Fruit fly (Drosophila melanogaster): ENCODE results near the gene Ccz1.

Gene Ccz1

DNA sequence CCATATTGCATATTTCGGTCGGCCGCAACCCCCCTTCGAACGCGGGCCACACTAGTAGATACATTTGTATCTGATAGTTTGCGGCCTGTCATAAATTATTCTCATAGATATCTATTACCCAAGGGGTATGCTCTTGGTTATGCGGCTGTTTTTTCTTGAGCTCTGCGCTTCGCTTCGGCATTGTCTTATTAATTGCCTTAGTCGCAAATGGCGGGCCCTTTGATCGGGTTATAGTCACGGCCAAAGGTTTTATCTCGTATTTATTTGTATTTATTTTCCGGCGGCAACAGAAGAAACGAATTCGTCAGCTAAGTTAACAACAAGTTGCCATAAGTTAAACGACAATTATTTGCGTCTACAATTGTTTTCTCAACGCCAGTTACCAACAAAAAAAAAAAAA is 43.0 kb downstream of the Ccz1 start:
- no peak for TF ChIP-seq CTCF (optimal IDR thresholded peaks at IDR 0.05)
- TF ChIP-seq CG8478 (optimal IDR thresholded peaks at IDR 0.05) = no peak

DNA sequence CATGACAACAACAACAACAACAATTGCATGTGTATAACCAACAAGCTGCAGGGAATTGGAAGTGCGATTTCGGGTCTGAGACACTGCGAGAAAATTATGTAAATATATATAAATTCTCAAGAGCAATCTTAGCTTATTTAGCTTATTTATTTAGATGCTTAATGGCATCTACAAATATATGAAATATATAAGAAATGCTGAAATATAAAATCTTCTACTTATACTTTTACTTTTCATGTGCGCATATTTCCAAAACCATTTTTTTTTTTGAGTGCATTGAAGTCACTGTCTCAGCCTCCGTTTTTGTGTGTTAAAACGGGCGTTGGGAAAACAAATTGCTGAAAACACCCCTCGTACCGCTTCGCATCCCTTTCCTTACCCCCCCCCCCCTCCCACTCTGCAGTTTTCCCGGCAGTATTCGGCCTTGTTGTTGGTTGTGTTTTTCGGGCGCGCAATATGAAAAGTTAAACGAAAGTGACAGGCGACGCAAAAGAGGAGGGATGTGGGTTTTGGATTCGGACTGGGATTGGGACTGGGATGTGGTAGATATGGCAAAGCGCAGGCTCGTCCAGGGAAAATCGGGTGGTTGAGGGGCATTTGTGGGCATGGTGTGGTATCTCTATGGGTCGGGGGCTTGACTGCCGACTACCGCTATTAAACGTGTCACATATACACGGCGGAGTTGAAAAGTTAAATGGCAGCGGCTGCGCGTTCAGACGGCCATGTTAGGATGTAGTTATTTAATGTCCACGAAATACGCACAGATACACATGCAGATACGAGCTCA is 43.6 kb downstream of the Ccz1 start:
- TF ChIP-seq CG8478 (optimal IDR thresholded peaks at IDR 0.05) = no peak
- no peak for TF ChIP-seq CTCF (optimal IDR thresholded peaks at IDR 0.05)

DNA sequence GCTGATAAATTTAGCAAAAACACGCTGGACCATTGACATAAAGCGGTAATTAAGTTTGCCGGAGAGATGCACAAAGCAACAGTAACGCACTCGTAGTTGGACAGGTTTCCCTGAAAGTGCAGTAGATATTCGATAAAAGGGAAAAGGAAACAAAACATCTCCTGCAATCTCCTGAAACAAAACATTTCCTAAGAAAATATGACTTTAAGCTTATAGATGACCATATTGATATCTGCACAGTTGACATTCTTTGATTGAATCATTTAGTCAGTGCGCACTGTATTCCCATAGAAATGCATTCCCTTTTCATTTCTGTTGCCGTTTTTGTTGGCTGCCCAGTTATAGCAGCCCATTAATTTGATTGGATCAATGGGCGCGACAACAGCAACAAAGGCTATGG is 46.1 kb downstream of the Ccz1 start:
- TF ChIP-seq CG8478 (optimal IDR thresholded peaks at IDR 0.05) (no peak), CTCF (optimal IDR thresholded peaks at IDR 0.05) (no peak)

dm6 chr3L:3851847-3852246 is 47.1 kb downstream of the Ccz1 start:
- TF ChIP-seq CG8478 (optimal IDR thresholded peaks at IDR 0.05) (no peak), CTCF (optimal IDR thresholded peaks at IDR 0.05) (no peak)

dm6 chr3L:3851048-3851447 is 47.9 kb downstream of the Ccz1 start:
- TF ChIP-seq CG8478 (optimal IDR thresholded peaks at IDR 0.05) (no peak), CTCF (optimal IDR thresholded peaks at IDR 0.05) (no peak)

- TF ChIP-seq CG8478 (optimal IDR thresholded peaks at IDR 0.05) (no peak), CTCF (optimal IDR thresholded peaks at IDR 0.05) (no peak)
Observed at dm6 chr3L:3850477-3850876, 48.5 kb downstream of the Ccz1 start.

DNA sequence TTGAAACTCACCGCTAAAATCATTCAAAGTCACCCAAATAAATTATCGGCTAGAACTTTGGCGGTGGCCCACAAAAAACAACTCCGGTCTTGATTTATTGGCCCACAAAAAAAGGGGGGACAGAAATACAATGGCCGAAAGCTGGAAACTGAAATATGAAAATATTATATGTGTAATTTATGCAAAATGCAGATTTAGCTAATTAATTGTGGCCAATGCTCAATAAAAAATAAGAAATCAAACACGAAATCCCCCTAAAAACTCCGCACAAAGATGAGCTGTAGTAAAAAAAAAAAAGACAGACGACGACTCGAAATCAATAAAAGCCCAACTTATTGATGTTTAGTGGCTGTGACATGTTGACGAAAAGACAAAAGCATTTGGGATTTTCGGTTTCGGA is 49.2 kb downstream of the Ccz1 start:
- no peak for TF ChIP-seq CG8478 (optimal IDR thresholded peaks at IDR 0.05)
- TF ChIP-seq CTCF (optimal IDR thresholded peaks at IDR 0.05) = no peak

- TF ChIP-seq CG8478 (optimal IDR thresholded peaks at IDR 0.05) = no peak
- TF ChIP-seq CTCF (optimal IDR thresholded peaks at IDR 0.05) = no peak
Observed at dm6 chr3L:3848687-3849270, 50.2 kb downstream of the Ccz1 start.

DNA sequence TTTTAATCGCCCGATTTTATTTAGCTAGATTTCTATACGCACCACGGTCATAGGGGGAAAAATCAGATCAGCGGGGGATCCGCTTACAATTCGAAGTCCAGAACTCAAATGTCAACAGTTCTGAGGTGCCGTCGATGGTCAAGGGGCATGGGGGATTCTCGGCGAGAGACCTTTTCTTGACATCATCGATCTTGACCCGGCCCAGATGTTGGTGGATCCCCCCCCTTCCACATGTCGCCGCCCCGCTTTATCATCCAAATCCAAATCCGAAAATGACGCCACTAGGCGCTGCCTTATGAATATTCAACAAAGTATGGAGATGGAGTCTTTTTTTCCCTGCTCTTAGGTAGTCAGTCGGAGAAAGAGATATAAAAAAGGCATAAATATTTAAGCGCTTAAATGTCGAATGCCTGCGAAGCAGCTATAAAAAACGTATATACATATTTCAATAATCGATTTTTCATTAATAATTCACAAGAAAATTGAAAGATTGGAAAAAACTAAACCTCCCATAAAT is 51.1 kb downstream of the Ccz1 start:
- no peak for TF ChIP-seq CTCF (optimal IDR thresholded peaks at IDR 0.05)
- TF ChIP-seq CG8478 (optimal IDR thresholded peaks at IDR 0.05) = no peak

Data from S2 (cell line).